Worm (Caenorhabditis elegans): ENCODE measurements around the gene srt-59.

DNA sequence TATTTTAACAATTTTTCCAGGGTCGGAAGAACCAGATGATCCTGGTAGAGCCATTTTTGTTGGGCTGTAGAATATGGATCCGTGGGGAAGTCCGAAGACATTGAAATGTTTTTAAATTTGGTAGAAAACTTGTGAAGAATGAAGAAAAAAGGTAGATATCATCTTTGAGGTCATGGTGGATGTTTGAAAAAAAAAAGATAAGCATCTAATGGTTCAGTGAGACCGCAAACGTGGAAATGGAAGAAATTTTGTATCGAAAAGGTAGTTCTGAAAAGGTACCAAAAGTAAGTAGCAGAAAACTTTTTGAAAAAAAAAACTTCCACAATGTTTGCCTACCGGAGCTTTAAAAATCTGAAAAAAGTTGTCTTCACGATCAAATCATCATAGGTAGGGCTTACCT, 2.0 kb upstream of the srt-59 start, which contains the start of gene prmt-4:
- no peak for TF ChIP-seq fkh-10 (GFP tag; optimal IDR thresholded peaks at IDR 0.05)
- TF ChIP-seq pag-3 (tag; optimal IDR thresholded peaks at IDR 0.05; ENCODE audit: borderline replicate concordance) = no peak
- no peak for TF ChIP-seq pqm-1 (tag; optimal IDR thresholded peaks at IDR 0.05)
- TF ChIP-seq pha-4 (tag; optimal IDR thresholded peaks at IDR 0.05) = no peak
- no peak for TF ChIP-seq nfya-1 (tag; optimal IDR thresholded peaks at IDR 0.05)
- no peak for TF ChIP-seq npax-4 (tag; optimal IDR thresholded peaks at IDR 0.05)
- no peak for TF ChIP-seq ceh-22 (tag; optimal IDR thresholded peaks at IDR 0.05)
- no peak for TF ChIP-seq ceh-31 (tag; optimal IDR thresholded peaks at IDR 0.05)
- TF ChIP-seq elt-2 (tag; optimal IDR thresholded peaks at IDR 0.05) = no peak
- TF ChIP-seq fkh-6 (tag; optimal IDR thresholded peaks at IDR 0.05) = no peak
- TF ChIP-seq ceh-6 (GFP tag; optimal IDR thresholded peaks at IDR 0.05) = no peak
- no peak for TF ChIP-seq ahr-1 (tag; optimal IDR thresholded peaks at IDR 0.05)
- no peak for TF ChIP-seq ceh-45 (GFP tag; IDR thresholded peaks at IDR 0.05)
- TF ChIP-seq Y22D7AL.16 (tag; optimal IDR thresholded peaks at IDR 0.05) = no peak
